Worm (Caenorhabditis elegans) whole organism, L4 larva: ENCODE data around the gene ZK686.2.

Source experiments
- D1046.2 ChIP-seq: fragments of 200-800 bp; sonication (Bioruptor generic); IDR thresholded peaks from 2 replicates; pipeline ENCODE4 v1.3.6; 2022; ENCODE audit warnings: missing genetic modification characterization, missing compliant biosample characterization
- F37D6.2 ChIP-seq: sonication (generic microtip); optimal IDR thresholded peaks from 2 replicates; lab custom pipeline; 2016; ENCODE audit warnings: mild to moderate bottlenecking, missing genetic modification characterization, missing compliant biosample characterization
- F44E2.7 ChIP-seq: fragments of 200-800 bp; sonication (Bioruptor generic); IDR thresholded peaks from 2 replicates; pipeline ENCODE4 v2.1.2; 2022; ENCODE audit warnings: missing genetic modification characterization, missing compliant biosample characterization
- T20F7.1 ChIP-seq: fragments of 200-800 bp; sonication (Bioruptor generic); optimal IDR thresholded peaks from 2 replicates; lab custom pipeline; 2018; ENCODE audit warnings: mild to moderate bottlenecking, missing genetic modification characterization, missing compliant biosample characterization
- Y48G9A.11 ChIP-seq: fragments of 200-800 bp; sonication (Bioruptor generic); IDR thresholded peaks from 2 replicates; pipeline ENCODE4 v1.3.6; 2022; ENCODE audit warnings: missing genetic modification reagents, missing genetic modification characterization, missing compliant biosample characterization
- Y75B8A.6 ChIP-seq: fragments of 200-800 bp; sonication (Bioruptor generic); IDR thresholded peaks from 2 replicates; pipeline ENCODE4 v1.3.6; 2022; ENCODE audit warnings: missing genetic modification reagents, missing genetic modification characterization, missing compliant biosample characterization
- ZK337.2 ChIP-seq: fragments of 200-800 bp; sonication (Bioruptor generic); IDR thresholded peaks from 2 replicates; pipeline ENCODE4 v1.3.6; 2022; ENCODE audit warnings: missing genetic modification reagents, missing genetic modification characterization, missing compliant biosample characterization
- ZK546.5 ChIP-seq, 2 experiments: sonication (generic microtip); optimal IDR thresholded peaks; 2 replicates each; lab custom pipeline; 2017; ENCODE audit warnings: missing biosample characterization in 2 of 2, missing genetic modification characterization in 2 of 2
- aha-1 ChIP-seq: fragments of 150-350 bp; peaks from one replicate; lab custom pipeline; 2014; ENCODE audit warnings: missing biosample characterization, missing genetic modification characterization
- ama-1 ChIP-seq: fragments of 150-350 bp; optimal IDR thresholded peaks from 2 replicates; lab custom pipeline; 2014; ENCODE audit warnings: inconsistent platforms, mixed read lengths
- attf-4 ChIP-seq: sonication (generic microtip); optimal IDR thresholded peaks from 3 replicates; lab custom pipeline; 2017; ENCODE audit warnings: missing biosample characterization, missing genetic modification characterization
- ceh-20 ChIP-seq: fragments of 200-800 bp; sonication (Bioruptor generic); IDR thresholded peaks from 2 replicates; pipeline ENCODE4 v1.3.6; 2022; ENCODE audit warnings: missing genetic modification reagents, missing genetic modification characterization, missing compliant biosample characterization
- ceh-62 ChIP-seq: sonication (generic microtip); optimal IDR thresholded peaks from 2 replicates; lab custom pipeline; 2017; ENCODE audit warnings: missing biosample characterization, missing genetic modification characterization
- ctbp-1 ChIP-seq: fragments of 200-800 bp; sonication (Bioruptor generic); IDR thresholded peaks from 2 replicates; pipeline ENCODE4 v1.3.6; 2022; ENCODE audit warnings: missing genetic modification reagents, missing genetic modification characterization, missing compliant biosample characterization
- daf-8 ChIP-seq: fragments of 200-800 bp; sonication (Bioruptor generic); IDR thresholded peaks from 2 replicates; pipeline ENCODE4 v1.3.6; 2022; ENCODE audit warnings: missing genetic modification characterization, missing compliant biosample characterization
- dmd-6 ChIP-seq: fragments of 200-800 bp; sonication (Bioruptor generic); IDR thresholded peaks from 2 replicates; pipeline ENCODE4 v1.3.6; 2022; ENCODE audit warnings: missing genetic modification reagents, missing genetic modification characterization, missing compliant biosample characterization
- dmd-8 ChIP-seq: fragments of 200-800 bp; sonication (Bioruptor generic); IDR thresholded peaks from 2 replicates; pipeline ENCODE4 v1.3.6; 2022; ENCODE audit warnings: missing genetic modification characterization, missing compliant biosample characterization
- dmd-9 ChIP-seq: fragments of 200-800 bp; sonication (Bioruptor generic); IDR thresholded peaks from 2 replicates; pipeline ENCODE4 v1.3.6; 2022; ENCODE audit warnings: missing genetic modification reagents, missing genetic modification characterization, missing compliant biosample characterization
- egl-27 ChIP-seq: sonication (generic microtip); optimal IDR thresholded peaks from 3 replicates; lab custom pipeline; 2017; ENCODE audit warnings: missing biosample characterization, missing genetic modification reagents, missing genetic modification characterization
- egl-43 ChIP-seq: fragments of 200-800 bp; sonication (Bioruptor generic); IDR thresholded peaks from 2 replicates; pipeline ENCODE4 v1.3.6; 2022; ENCODE audit warnings: missing genetic modification reagents, missing genetic modification characterization, missing compliant biosample characterization
- fkh-10 ChIP-seq: fragments of 150-350 bp; optimal IDR thresholded peaks from 2 replicates; lab custom pipeline; 2014; ENCODE audit warnings: missing biosample characterization, missing genetic modification reagents, missing genetic modification characterization
- hif-1 ChIP-seq, 2 experiments: sonication (generic microtip); optimal IDR thresholded peaks; 2 replicates each; lab custom pipeline; 2016 to 2017; ENCODE audit warnings: missing compliant biosample characterization in 2 of 2, missing genetic modification characterization in 2 of 2, missing genetic modification reagents in 2 of 2, missing genotype in 2 of 2, mild to moderate bottlenecking in 1 of 2
- hlh-11 ChIP-seq: fragments of 200-800 bp; sonication (Bioruptor generic); optimal IDR thresholded peaks from 2 replicates; lab custom pipeline; 2018; ENCODE audit warnings: mild to moderate bottlenecking, missing genetic modification characterization, missing compliant biosample characterization
- hlh-30 ChIP-seq: sonication (generic microtip); optimal IDR thresholded peaks from 2 replicates; lab custom pipeline; 2017; ENCODE audit warnings: antibody characterized with exemption, mild to moderate bottlenecking, missing genetic modification characterization, missing compliant biosample characterization; ENCODE audit not compliant: insufficient read depth
- lin-13 ChIP-seq: fragments of 150-350 bp; optimal IDR thresholded peaks from 2 replicates; lab custom pipeline; 2014; ENCODE audit warnings: missing biosample characterization, missing genetic modification reagents, missing genetic modification characterization
- lsy-2 ChIP-seq, 2 experiments: fragments of 150-350 bp in 1 of 2; sonication (generic microtip) in 1 of 2; optimal IDR thresholded peaks; 2 replicates each; lab custom pipeline; 2014 to 2017; ENCODE audit warnings: missing biosample characterization in 2 of 2, missing genetic modification characterization in 2 of 2
- madf-5 ChIP-seq, 2 experiments: fragments of 200-800 bp; sonication (Bioruptor generic); IDR thresholded peaks; 2 replicates each; pipeline ENCODE4 v1.3.6; 2022; ENCODE audit warnings: missing compliant biosample characterization in 2 of 2, missing genetic modification characterization in 2 of 2
- madf-9 ChIP-seq: fragments of 200-800 bp; sonication (Bioruptor generic); conservative IDR thresholded peaks from 2 replicates; pipeline ENCODE4 v1.3.6; 2022; ENCODE audit warnings: missing genetic modification reagents, missing genetic modification characterization, missing compliant biosample characterization
- mdl-1 ChIP-seq, 2 experiments: fragments of 150-350 bp in 1 of 2; sonication (generic microtip) in 1 of 2; optimal IDR thresholded peaks; 2 replicates each; lab custom pipeline; 2014 to 2017; ENCODE audit warnings: missing biosample characterization in 2 of 2, missing genetic modification characterization in 2 of 2
- mep-1 ChIP-seq: fragments of 150-350 bp; sonication (generic microtip); optimal IDR thresholded peaks from 3 replicates; lab custom pipeline; 2014; ENCODE audit warnings: missing biosample characterization, missing genetic modification characterization
- mes-2 ChIP-seq: sonication (generic microtip); optimal IDR thresholded peaks from 2 replicates; lab custom pipeline; 2016; ENCODE audit warnings: missing genotype, mild to moderate bottlenecking, missing genetic modification characterization, missing compliant biosample characterization; ENCODE audit not compliant: poor library complexity, severe bottlenecking
- mxl-3 ChIP-seq: fragments of 200-800 bp; sonication (Bioruptor generic); optimal IDR thresholded peaks from 2 replicates; lab custom pipeline; 2018; ENCODE audit warnings: mild to moderate bottlenecking, missing genetic modification characterization, missing compliant biosample characterization
- nhr-10 ChIP-seq: fragments of 150-350 bp; optimal IDR thresholded peaks from 2 replicates; lab custom pipeline; 2014; ENCODE audit warnings: missing biosample characterization, missing genetic modification characterization
- nhr-111 ChIP-seq: fragments of 200-800 bp; sonication (Bioruptor generic); optimal IDR thresholded peaks from 2 replicates; lab custom pipeline; 2018; ENCODE audit warnings: mild to moderate bottlenecking, missing genetic modification characterization, missing compliant biosample characterization
- nhr-237 ChIP-seq: sonication (generic microtip); optimal IDR thresholded peaks from 2 replicates; lab custom pipeline; 2017; ENCODE audit warnings: missing biosample characterization, missing genetic modification characterization
- nhr-28 ChIP-seq: fragments of 150-350 bp; optimal IDR thresholded peaks from 2 replicates; lab custom pipeline; 2014; ENCODE audit warnings: missing biosample characterization, missing genetic modification characterization
- nhr-48 ChIP-seq: sonication (generic microtip); optimal IDR thresholded peaks from 2 replicates; lab custom pipeline; 2016; ENCODE audit warnings: mild to moderate bottlenecking, missing genetic modification characterization, missing compliant biosample characterization
- php-3 ChIP-seq: fragments of 200-800 bp; sonication (Bioruptor generic); IDR thresholded peaks from 2 replicates; pipeline ENCODE4 v1.3.6; 2022; ENCODE audit warnings: missing genetic modification reagents, missing genetic modification characterization, missing compliant biosample characterization
- pqm-1 ChIP-seq: sonication (generic microtip); optimal IDR thresholded peaks from 2 replicates; lab custom pipeline; 2017; ENCODE audit warnings: missing biosample characterization, missing genetic modification characterization
- set-16 ChIP-seq: fragments of 200-800 bp; sonication (Bioruptor generic); IDR thresholded peaks from 2 replicates; pipeline ENCODE4 v1.3.6; 2022; ENCODE audit warnings: missing genetic modification reagents, missing genetic modification characterization, missing compliant biosample characterization
- skn-1 ChIP-seq: fragments of 150-350 bp; optimal IDR thresholded peaks from 2 replicates; lab custom pipeline; 2014; ENCODE audit warnings: missing biosample characterization, missing genetic modification characterization
- snpc-4 ChIP-seq: fragments of 150-350 bp; optimal IDR thresholded peaks from 2 replicates; lab custom pipeline; 2014; ENCODE audit warnings: missing biosample characterization, missing genetic modification characterization
- tra-1 ChIP-seq: fragments of 200-800 bp; sonication (Bioruptor generic); IDR thresholded peaks from 2 replicates; pipeline ENCODE4 v1.3.6; 2022; ENCODE audit warnings: missing genetic modification reagents, missing genetic modification characterization, missing compliant biosample characterization
- unc-39 ChIP-seq: sonication (generic microtip); optimal IDR thresholded peaks from 2 replicates; lab custom pipeline; 2017; ENCODE audit warnings: missing biosample characterization, missing genetic modification characterization
- unc-62 ChIP-seq, 3 experiments: fragments of 150-350 bp in 1 of 3; sonication (generic microtip); optimal IDR thresholded peaks in 2 of 3; peaks in 1 of 3; 1 replicate in 1 of 3; 2 replicates in 2 of 3; lab custom pipeline; 2014 to 2017; ENCODE audit warnings: missing biosample characterization in 3 of 3, missing genetic modification characterization in 3 of 3, missing genetic modification reagents in 3 of 3, missing genotype in 1 of 3
- zip-11 ChIP-seq: fragments of 200-800 bp; sonication (Bioruptor generic); IDR thresholded peaks from 2 replicates; pipeline ENCODE4 v1.3.6; 2022; ENCODE audit warnings: missing genetic modification characterization, missing compliant biosample characterization
- zip-2 ChIP-seq: fragments of 150-350 bp; optimal IDR thresholded peaks from 2 replicates; lab custom pipeline; 2014; ENCODE audit warnings: missing biosample characterization, missing genetic modification characterization

Gene ZK686.2

ce11 chrIII:7723412-7724068, 42.3 kb downstream of the ZK686.2 start (continued):
- TF ChIP-seq dmd-9: no peak
- no peak for TF ChIP-seq php-3 (GFP tag; lab: Robert Waterston, UW)
- TF ChIP-seq nhr-10 (tag; lab: Kevin White, UChicago): no peak
- TF ChIP-seq zip-11 (GFP tag; lab: Robert Waterston, UW): no peak
- peak; percentile 44 for TF ChIP-seq zip-2
- no peak for TF ChIP-seq daf-8 (GFP tag; lab: Robert Waterston, UW)
- no peak for TF ChIP-seq egl-27 (tag; lab: Kevin White, UChicago)

- TF ChIP-seq ctbp-1 (GFP tag; lab: Robert Waterston, UW) (0 out of 2 replicates have a peak, but pooled peaks have one; percentile 29), F44E2.7 (no peak), attf-4 (tag; lab: Kevin White, UChicago) (no peak), aha-1 (peak; percentile 48), set-16 (GFP tag; lab: Robert Waterston, UW) (no peak), hlh-30 (tag; lab: Kevin White, UChicago) (peak; percentile 25), unc-62 (GFP tag; optimal IDR thresholded peaks at IDR 0.05 in 1 of 2; lab: Kevin White, UChicago) (peak in 1 of 2 experiments; percentile 16), unc-62 (tag; optimal IDR thresholded peaks at IDR 0.05; lab: Kevin White, UChicago) (no peak), zip-11 (GFP tag; lab: Robert Waterston, UW) (no peak), fkh-10 (GFP tag; lab: Kevin White, UChicago) (peak; percentile 64), lin-13 (no peak), ZK337.2 (GFP tag; lab: Robert Waterston, UW) (no peak), pqm-1 (tag; lab: Kevin White, UChicago) (no peak), mep-1 (no peak), tra-1 (GFP tag; lab: Robert Waterston, UW) (0 out of 2 replicates have a peak, but pooled peaks have one; percentile 6)
These were observed 42.9 kb downstream of the ZK686.2 start for ce11 chrIII:7722999-7723398.

- TF ChIP-seq ceh-62 (tag; lab: Kevin White, UChicago): no peak
- peak in 1 of 2 experiments; percentile 2 for TF ChIP-seq mdl-1 (tag; optimal IDR thresholded peaks at IDR 0.05; lab: Kevin White, UChicago)
- TF ChIP-seq lsy-2 (tag; optimal IDR thresholded peaks at IDR 0.05; lab: Kevin White, UChicago): peak in 1 of 2 experiments; percentile 25
- no peak for TF ChIP-seq snpc-4
- no peak for TF ChIP-seq hlh-30 (tag; lab: Kevin White, UChicago)
- TF ChIP-seq ceh-20: 0 out of 2 replicates have a peak, but pooled peaks have one; percentile 34
- peak; percentile 11 for TF ChIP-seq nhr-28
- no peak for TF ChIP-seq egl-27 (tag; lab: Kevin White, UChicago)
- no peak for TF ChIP-seq mes-2
- TF ChIP-seq Y48G9A.11: no peak
- no peak for TF ChIP-seq dmd-8
- no peak for TF ChIP-seq tra-1 (GFP tag; lab: Robert Waterston, UW)
- no peak for TF ChIP-seq nhr-48 (tag; lab: Kevin White, UChicago)
- TF ChIP-seq egl-43 (GFP tag; lab: Robert Waterston, UW): no peak
- TF ChIP-seq hif-1 (tag; optimal IDR thresholded peaks at IDR 0.05; lab: Kevin White, UChicago): peak in 1 of 2 experiments; percentile 93
- TF ChIP-seq dmd-6 (GFP tag; lab: Robert Waterston, UW): peak; percentile 11; the same call in 1 of the 2 replicates
- peak; percentile 45 for TF ChIP-seq hlh-11
- TF ChIP-seq T20F7.1 (GFP tag; lab: Kevin White, UChicago): no peak
- no peak for TF ChIP-seq F37D6.2
- TF ChIP-seq madf-5 (GFP tag; IDR thresholded peaks at IDR 0.05; lab: Robert Waterston, UW): no peak
- TF ChIP-seq nhr-111 (GFP tag; lab: Kevin White, UChicago): no peak
- peak; percentile 63 for TF ChIP-seq mxl-3 (GFP tag; lab: Kevin White, UChicago)
- no peak for TF ChIP-seq nhr-237 (tag; lab: Kevin White, UChicago)
- no peak for TF ChIP-seq skn-1 (tag; lab: Kevin White, UChicago)
- TF ChIP-seq aha-1: peak; percentile 87
- no peak for TF ChIP-seq unc-39
- TF ChIP-seq Y75B8A.6 (GFP tag; lab: Robert Waterston, UW): no peak
- TF ChIP-seq lin-13: peak; percentile 4
- no peak for TF ChIP-seq D1046.2 (GFP tag; lab: Robert Waterston, UW)
- TF ChIP-seq ama-1: peak; percentile 54
- TF ChIP-seq madf-9 (GFP tag; lab: Robert Waterston, UW): 0 out of 2 replicates have a peak, but pooled peaks have one; percentile 50
- TF ChIP-seq ZK546.5 (tag; optimal IDR thresholded peaks at IDR 0.05; lab: Kevin White, UChicago): no peak
These were observed 43.4 kb downstream of the ZK686.2 start for ce11 chrIII:7722411-7722810.
